Fruit fly (Drosophila melanogaster) whole organism, embryonic: ENCODE results near the gene CG14535.

Experiments
- Adf1 ChIP-seq: fragments of 200-800 bp; sonication (Bioruptor generic); IDR thresholded peaks from 2 replicates; pipeline ENCODE4 v1.3.6; 2022; ENCODE audit warnings: missing biosample characterization, missing genetic modification characterization
- CG10959 ChIP-seq: fragments of 200-800 bp; sonication (Bioruptor generic); IDR thresholded peaks from 2 replicates; pipeline ENCODE4 v1.3.6; 2022; ENCODE audit warnings: missing biosample characterization, missing genetic modification characterization
- CG15696 ChIP-seq: fragments of 200-800 bp; sonication (Bioruptor generic); optimal IDR thresholded peaks from 2 replicates; lab custom pipeline; 2019; ENCODE audit warnings: missing biosample characterization, mild to moderate bottlenecking, missing genetic modification characterization, moderate library complexity
- CG6813 ChIP-seq: fragments of 200-800 bp; sonication (Bioruptor generic); optimal IDR thresholded peaks from 2 replicates; lab custom pipeline; 2017; ENCODE audit warnings: missing biosample characterization, missing genetic modification characterization, mild to moderate bottlenecking, moderate library complexity, missing genetic modification reagents
- MESR4 ChIP-seq: fragments of 200-800 bp; sonication (Bioruptor generic); optimal IDR thresholded peaks from 2 replicates; lab custom pipeline; 2018; ENCODE audit warnings: missing biosample characterization, mild to moderate bottlenecking, missing genetic modification characterization, moderate library complexity
- Side ChIP-seq: fragments of 200-800 bp; sonication (Bioruptor generic); optimal IDR thresholded peaks from 2 replicates; lab custom pipeline; 2016; ENCODE audit warnings: missing biosample characterization, missing genetic modification characterization
- bsh ChIP-seq, 2 experiments: fragments of 200-800 bp; sonication (Bioruptor generic); optimal IDR thresholded peaks; 2 replicates each; lab custom pipeline; 2017 to 2018; ENCODE audit warnings: mild to moderate bottlenecking in 2 of 2, missing biosample characterization in 2 of 2, missing genetic modification characterization in 2 of 2, moderate library complexity in 1 of 2
- dm ChIP-seq: fragments of 200-800 bp; sonication (Bioruptor generic); optimal IDR thresholded peaks from 3 replicates; lab custom pipeline; 2016; ENCODE audit warnings: missing biosample characterization, missing genetic modification characterization
- nom ChIP-seq: fragments of 200-800 bp; sonication (Bioruptor generic); optimal IDR thresholded peaks from 2 replicates; lab custom pipeline; 2017; ENCODE audit warnings: missing biosample characterization, missing genetic modification characterization, mild to moderate bottlenecking, moderate library complexity, missing genetic modification reagents
- scrt ChIP-seq: fragments of 200-800 bp; sonication (Bioruptor generic); optimal IDR thresholded peaks from 2 replicates; lab custom pipeline; 2018; ENCODE audit warnings: missing biosample characterization, mild to moderate bottlenecking, missing genetic modification characterization, moderate library complexity
- trem ChIP-seq: fragments of 200-800 bp; optimal IDR thresholded peaks from 3 replicates; lab custom pipeline; 2019; ENCODE audit warnings: missing biosample characterization, mild to moderate bottlenecking, missing genetic modification characterization, moderate library complexity
- trh ChIP-seq: fragments of 200-800 bp; sonication (Bioruptor generic); optimal IDR thresholded peaks from 2 replicates; lab custom pipeline; 2016; ENCODE audit warnings: missing biosample characterization, missing genetic modification characterization

dm6 chr2L:7840152-7840551, 15.1 kb downstream of the CG14535 start, which contains the start of gene CG14537:
- TF ChIP-seq nom (no peak), CG10959 (GFP tag; lab: Robert Waterston, UW) (no peak), scrt (no peak), Side (no peak), dm (GFP tag; lab: Kevin White, UChicago) (no peak), bsh (GFP tag; optimal IDR thresholded peaks at IDR 0.05; lab: Kevin White, UChicago) (no peak), Adf1 (no peak), trh (no peak), trem (tag; lab: Kevin White, UChicago) (no peak), CG6813 (no peak), MESR4 (GFP tag; lab: Kevin White, UChicago) (no peak), CG15696 (tag; lab: Kevin White, UChicago) (no peak)
